Fruit fly (Drosophila melanogaster) whole organism, embryonic: ENCODE data around the gene CG14915.

Experiments used
- Atf6 ChIP-seq: fragments of 200-800 bp; sonication (Bioruptor generic); IDR thresholded peaks from 2 replicates; pipeline ENCODE4 v1.3.6; 2022; ENCODE audit warnings: missing biosample characterization, missing genetic modification characterization
- Awh ChIP-seq: fragments of 200-800 bp; sonication (Bioruptor generic); IDR thresholded peaks from 2 replicates; pipeline ENCODE4, ENCODE4 v1.3.6; 2022; ENCODE audit warnings: missing biosample characterization, missing genetic modification characterization
- Bdp1 ChIP-seq: fragments of 200-800 bp; sonication (Bioruptor generic); optimal IDR thresholded peaks from 3 replicates; lab custom pipeline; 2016; ENCODE audit warnings: missing biosample characterization, missing genetic modification characterization
- CG10274 ChIP-seq: fragments of 200-800 bp; sonication (Bioruptor generic); optimal IDR thresholded peaks from 3 replicates; lab custom pipeline; 2017; ENCODE audit warnings: missing biosample characterization, mild to moderate bottlenecking, missing genetic modification characterization
- CG10321 ChIP-seq: fragments of 200-800 bp; sonication (Bioruptor generic); IDR thresholded peaks from 2 replicates; pipeline ENCODE4 v1.3.6; 2022; ENCODE audit warnings: missing biosample characterization, missing genetic modification characterization
- CG11398 ChIP-seq: fragments of 200-800 bp; sonication (Bioruptor generic); optimal IDR thresholded peaks from 2 replicates; lab custom pipeline; 2016; ENCODE audit warnings: missing biosample characterization, missing genetic modification characterization
- CG11695 ChIP-seq: fragments of 200-800 bp; sonication (Bioruptor generic); IDR thresholded peaks from 3 replicates; pipeline ENCODE4 v1.3.6; 2022; ENCODE audit warnings: missing biosample characterization, missing genetic modification characterization
- CG1233 ChIP-seq: fragments of 200-800 bp; sonication (Bioruptor generic); optimal IDR thresholded peaks from 4 replicates; lab custom pipeline; 2018; ENCODE audit warnings: missing biosample characterization, mild to moderate bottlenecking, missing genetic modification characterization
- CG12942 ChIP-seq: fragments of 200-800 bp; sonication (Bioruptor generic); optimal IDR thresholded peaks from 3 replicates; lab custom pipeline; 2016; ENCODE audit warnings: missing biosample characterization, missing genetic modification characterization
- CG13424 ChIP-seq: fragments of 200-800 bp; sonication (Bioruptor generic); optimal IDR thresholded peaks from 2 replicates; lab custom pipeline; 2019; ENCODE audit warnings: missing biosample characterization, mild to moderate bottlenecking, missing genetic modification characterization, moderate library complexity
- CG14014 ChIP-seq: fragments of 200-800 bp; sonication (Bioruptor generic); IDR thresholded peaks from 2 replicates; pipeline ENCODE4 v1.3.6; 2022; ENCODE audit warnings: missing biosample characterization, missing genetic modification characterization
- CG14667 ChIP-seq: fragments of 200-800 bp; sonication (Bioruptor generic); IDR thresholded peaks from 2 replicates; pipeline ENCODE4 v1.3.6; 2022; ENCODE audit warnings: missing biosample characterization, missing genetic modification characterization
- CG15696 ChIP-seq: fragments of 200-800 bp; sonication (Bioruptor generic); optimal IDR thresholded peaks from 2 replicates; lab custom pipeline; 2019; ENCODE audit warnings: missing biosample characterization, mild to moderate bottlenecking, missing genetic modification characterization, moderate library complexity
- CG30403 ChIP-seq: fragments of 200-800 bp; sonication (Bioruptor generic); optimal IDR thresholded peaks from 3 replicates; lab custom pipeline; 2016; ENCODE audit warnings: missing biosample characterization, missing genetic modification characterization
- CG42726 ChIP-seq: fragments of 200-800 bp; sonication (Bioruptor generic); IDR thresholded peaks from 2 replicates; pipeline ENCODE4 v1.3.6; 2022; ENCODE audit warnings: missing biosample characterization, missing genetic modification characterization; ENCODE audit not compliant: partially characterized antibody
- CG4360 ChIP-seq: fragments of 200-800 bp; sonication (Bioruptor generic); IDR thresholded peaks from 2 replicates; pipeline ENCODE4 v1.3.6; 2022; ENCODE audit warnings: missing biosample characterization, missing genetic modification characterization
- CG6175 ChIP-seq: fragments of 200-800 bp; sonication (Bioruptor generic); IDR thresholded peaks from 3 replicates; pipeline ENCODE4 v1.3.6; 2022; ENCODE audit warnings: missing biosample characterization, missing genetic modification characterization
- CG6254 ChIP-seq: fragments of 200-800 bp; sonication (Bioruptor generic); optimal IDR thresholded peaks from 3 replicates; lab custom pipeline; 2017; ENCODE audit warnings: mild to moderate bottlenecking, missing biosample characterization, missing genetic modification reagents, missing genetic modification characterization
- CG7271 ChIP-seq: fragments of 200-800 bp; sonication (Bioruptor generic); optimal IDR thresholded peaks from 2 replicates; lab custom pipeline; 2018; ENCODE audit warnings: missing biosample characterization, mild to moderate bottlenecking, missing genetic modification characterization, moderate library complexity
- CG9215 ChIP-seq: fragments of 200-800 bp; sonication (Bioruptor generic); IDR thresholded peaks from 2 replicates; pipeline ENCODE4 v1.3.6; 2022; ENCODE audit warnings: missing biosample characterization, missing genetic modification characterization
- Camta ChIP-seq: fragments of 200-800 bp; sonication (Bioruptor generic); optimal IDR thresholded peaks from 2 replicates; lab custom pipeline; 2016; ENCODE audit warnings: missing biosample characterization, missing genetic modification characterization
- CoRest ChIP-seq: fragments of 200-800 bp; sonication (Bioruptor generic); optimal IDR thresholded peaks from 3 replicates; lab custom pipeline; 2018; ENCODE audit warnings: missing biosample characterization, mild to moderate bottlenecking, missing genetic modification characterization, moderate library complexity
- Dip2 ChIP-seq: fragments of 200-800 bp; sonication (Bioruptor generic); IDR thresholded peaks from 2 replicates; pipeline ENCODE4 v1.3.6; 2022; ENCODE audit warnings: missing biosample characterization, missing genetic modification characterization
- Dll ChIP-seq: fragments of 200-800 bp; sonication (Bioruptor generic); IDR thresholded peaks from 4 replicates; pipeline ENCODE4 v1.3.6; 2022; ENCODE audit warnings: missing biosample characterization, missing genetic modification characterization; ENCODE audit not compliant: partially characterized antibody
- Ets65A ChIP-seq: fragments of 200-800 bp; sonication (Bioruptor generic); peaks from one replicate; lab custom pipeline; 2016; ENCODE audit warnings: missing biosample characterization, missing genetic modification characterization
- Fer1 ChIP-seq: fragments of 200-800 bp; sonication (Bioruptor generic); optimal IDR thresholded peaks from 2 replicates; lab custom pipeline; 2017; ENCODE audit warnings: missing biosample characterization, mild to moderate bottlenecking, missing genetic modification characterization
- GATAe ChIP-seq: fragments of 200-800 bp; sonication (Bioruptor generic); conservative IDR thresholded peaks from 2 replicates; pipeline ENCODE4 v1.3.6; 2022; ENCODE audit warnings: missing biosample characterization, missing genetic modification characterization
- Mrtf ChIP-seq: fragments of 200-800 bp; sonication (Bioruptor generic); IDR thresholded peaks from 3 replicates; pipeline ENCODE4 v1.3.6; 2022; ENCODE audit warnings: missing biosample characterization, missing genetic modification characterization
- Myb ChIP-seq: fragments of 200-800 bp; sonication (Bioruptor generic); optimal IDR thresholded peaks from 2 replicates; lab custom pipeline; 2016; ENCODE audit warnings: missing biosample characterization, missing genetic modification characterization
- Stat92E ChIP-seq, 3 experiments: fragments of >200 bp in 2 of 3; fragments of 200-800 bp in 1 of 3; sonication (Bioruptor generic) in 1 of 3; optimal IDR thresholded peaks; 2 replicates each; lab custom pipeline; 2017 to 2019; ENCODE audit warnings: missing biosample characterization in 3 of 3, missing genetic modification characterization in 3 of 3, mild to moderate bottlenecking in 1 of 3, moderate library complexity in 1 of 3
- TFAM ChIP-seq: fragments of 200-800 bp; sonication (Bioruptor generic); optimal IDR thresholded peaks from 2 replicates; lab custom pipeline; 2017; ENCODE audit warnings: missing biosample characterization, missing genetic modification characterization, inconsistent platforms
- Trl ChIP-seq, 3 experiments: fragments of >200 bp in 2 of 3; fragments of 200-800 bp in 1 of 3; sonication (Bioruptor generic) in 1 of 3; optimal IDR thresholded peaks; 2 replicates in 1 of 3; 3 replicates in 2 of 3; lab custom pipeline; 2016 to 2017; ENCODE audit warnings: missing biosample characterization in 1 of 3, missing genetic modification characterization in 1 of 3
- abd-A ChIP-seq: fragments of 200-800 bp; sonication (Bioruptor generic); optimal IDR thresholded peaks from 3 replicates; lab custom pipeline; 2019; ENCODE audit warnings: missing biosample characterization, mild to moderate bottlenecking, missing genetic modification characterization, moderate library complexity
- bsh ChIP-seq, 2 experiments: fragments of 200-800 bp; sonication (Bioruptor generic); optimal IDR thresholded peaks; 2 replicates each; lab custom pipeline; 2017 to 2018; ENCODE audit warnings: mild to moderate bottlenecking in 2 of 2, missing biosample characterization in 2 of 2, missing genetic modification characterization in 2 of 2, moderate library complexity in 1 of 2
- chinmo ChIP-seq: fragments of 200-800 bp; sonication (Bioruptor generic); IDR thresholded peaks from 4 replicates; pipeline ENCODE4 v1.3.6; 2022; ENCODE audit warnings: missing biosample characterization, missing genetic modification characterization; ENCODE audit not compliant: partially characterized antibody
- ci ChIP-seq: fragments of 200-800 bp; sonication (Bioruptor generic); IDR thresholded peaks from 3 replicates; pipeline ENCODE4 v1.3.6; 2022; ENCODE audit warnings: missing biosample characterization, missing genetic modification characterization
- da ChIP-seq: fragments of 200-800 bp; sonication (Bioruptor generic); optimal IDR thresholded peaks from 2 replicates; lab custom pipeline; 2016; ENCODE audit warnings: missing biosample characterization, missing genetic modification characterization
- disco-r ChIP-seq: fragments of 200-800 bp; sonication (Bioruptor generic); optimal IDR thresholded peaks from 2 replicates; lab custom pipeline; 2016; ENCODE audit warnings: missing biosample characterization, missing genetic modification characterization
- dmrt11E ChIP-seq: fragments of 200-800 bp; sonication (Bioruptor generic); optimal IDR thresholded peaks from 3 replicates; lab custom pipeline; 2018; ENCODE audit warnings: missing biosample characterization, mild to moderate bottlenecking, missing genetic modification characterization, moderate library complexity
- fd64A ChIP-seq: fragments of 200-800 bp; sonication (Bioruptor generic); optimal IDR thresholded peaks from 3 replicates; lab custom pipeline; 2018; ENCODE audit warnings: missing biosample characterization, mild to moderate bottlenecking, missing genetic modification characterization
- grau ChIP-seq: fragments of 200-800 bp; optimal IDR thresholded peaks from 3 replicates; lab custom pipeline; 2019; ENCODE audit warnings: missing biosample characterization, mild to moderate bottlenecking, missing genetic modification characterization, moderate library complexity
- gsb-n ChIP-seq: fragments of 200-800 bp; sonication (Bioruptor generic); optimal IDR thresholded peaks from 3 replicates; lab custom pipeline; 2018; ENCODE audit warnings: missing biosample characterization, mild to moderate bottlenecking, missing genetic modification characterization
- h ChIP-seq: fragments of >200 bp; optimal IDR thresholded peaks from 2 replicates; lab custom pipeline; 2017
- hth ChIP-seq: fragments of >200 bp; optimal IDR thresholded peaks from 2 replicates; lab custom pipeline; 2017; ENCODE audit warnings: inconsistent platforms
- inv ChIP-seq: fragments of 200-800 bp; sonication (Bioruptor generic); IDR thresholded peaks from 2 replicates; pipeline ENCODE4 v1.3.6; 2022; ENCODE audit warnings: missing biosample characterization, missing genetic modification characterization; ENCODE audit not compliant: partially characterized antibody
- klu ChIP-seq: fragments of 200-800 bp; sonication (Bioruptor generic); IDR thresholded peaks from 2 replicates; pipeline ENCODE4 v1.3.6; 2022; ENCODE audit warnings: missing biosample characterization, missing genetic modification characterization
- mirr ChIP-seq: fragments of 200-800 bp; sonication (Bioruptor generic); optimal IDR thresholded peaks from 3 replicates; lab custom pipeline; 2018; ENCODE audit warnings: missing biosample characterization, mild to moderate bottlenecking, missing genetic modification characterization
- onecut ChIP-seq: fragments of 200-800 bp; sonication (Bioruptor generic); IDR thresholded peaks from 2 replicates; pipeline ENCODE4 v1.3.6; 2022; ENCODE audit warnings: missing biosample characterization, missing genetic modification characterization
- ttk ChIP-seq: fragments of 200-800 bp; sonication (Bioruptor generic); IDR thresholded peaks from 2 replicates; pipeline ENCODE4 v2.1.2; 2022; ENCODE audit warnings: missing biosample characterization, missing genetic modification characterization
- zen2 ChIP-seq: fragments of 200-800 bp; sonication (Bioruptor generic); IDR thresholded peaks from 3 replicates; pipeline ENCODE4 v1.3.6; 2022; ENCODE audit warnings: missing biosample characterization, missing genetic modification characterization; ENCODE audit not compliant: partially characterized antibody

CG14915 gene

dm6 chr2L:11065932-11066823, 4.6 kb upstream of the CG14915 start (continued):
- TF ChIP-seq chinmo (GFP tag; lab: Robert Waterston, UW) = no peak
- TF ChIP-seq Bdp1 (GFP tag; lab: Kevin White, UChicago) = no peak
- no peak for TF ChIP-seq CG11398 (GFP tag; lab: Kevin White, UChicago)
- no peak for TF ChIP-seq CG42726 (GFP tag; lab: Robert Waterston, UW)
- TF ChIP-seq h (lab: Kevin White, UChicago) = no peak
- TF ChIP-seq CG14667 (GFP tag; lab: Robert Waterston, UW) = no peak
- no peak for TF ChIP-seq Trl (optimal IDR thresholded peaks at IDR 0.05; lab: Kevin White, UChicago)
- no peak for TF ChIP-seq Trl (GFP tag; optimal IDR thresholded peaks at IDR 0.05; lab: Kevin White, UChicago)
- peak in 1 of 2 experiments; percentile 18 for TF ChIP-seq bsh (GFP tag; optimal IDR thresholded peaks at IDR 0.05; lab: Kevin White, UChicago)
- TF ChIP-seq grau (tag; lab: Kevin White, UChicago) = peak; percentile 84
- TF ChIP-seq CG15696 = no peak
- no peak for TF ChIP-seq CG10321 (GFP tag; lab: Robert Waterston, UW)
- no peak for TF ChIP-seq Stat92E (GFP tag; optimal IDR thresholded peaks at IDR 0.05; lab: Kevin White, UChicago)
- no peak for TF ChIP-seq mirr (GFP tag; lab: Kevin White, UChicago)
- no peak for TF ChIP-seq GATAe
- TF ChIP-seq CG12942 (GFP tag; lab: Kevin White, UChicago) = no peak
- TF ChIP-seq Ets65A (GFP tag; lab: Kevin White, UChicago) = no peak
- TF ChIP-seq Fer1 (GFP tag; lab: Kevin White, UChicago) = no peak
- no peak for TF ChIP-seq CG9215 (GFP tag; lab: Robert Waterston, UW)
- TF ChIP-seq CG6254 (GFP tag; lab: Kevin White, UChicago) = no peak
- no peak for TF ChIP-seq CG4360 (GFP tag; lab: Robert Waterston, UW)
- TF ChIP-seq klu (GFP tag; lab: Robert Waterston, UW) = no peak
- no peak for TF ChIP-seq Dip2 (GFP tag; lab: Robert Waterston, UW)
- TF ChIP-seq CG1233 (GFP tag; lab: Kevin White, UChicago) = no peak
- TF ChIP-seq CG6175 (GFP tag; lab: Robert Waterston, UW) = no peak
- no peak for TF ChIP-seq abd-A (tag; lab: Kevin White, UChicago)
- TF ChIP-seq Awh = 0 out of 2 replicates have a peak, but pooled peaks have one; percentile 15
- TF ChIP-seq CG11695 (GFP tag; lab: Robert Waterston, UW) = no peak
- no peak for TF ChIP-seq gsb-n (tag; lab: Kevin White, UChicago)
- TF ChIP-seq Mrtf (GFP tag; lab: Robert Waterston, UW) = no peak
- TF ChIP-seq ttk = no peak
- TF ChIP-seq Myb (GFP tag; lab: Kevin White, UChicago) = peak; percentile 17
- TF ChIP-seq dmrt11E = no peak
- no peak for TF ChIP-seq da (GFP tag; lab: Kevin White, UChicago)
- no peak for TF ChIP-seq zen2 (GFP tag; lab: Robert Waterston, UW)
- TF ChIP-seq CG10274 = no peak
- TF ChIP-seq CoRest = peak; percentile 7
- TF ChIP-seq CG14014 (GFP tag; lab: Robert Waterston, UW) = no peak
- TF ChIP-seq ci (GFP tag; lab: Robert Waterston, UW) = no peak
- no peak for TF ChIP-seq Dll (GFP tag; lab: Robert Waterston, UW)
- no peak for TF ChIP-seq fd64A (GFP tag; lab: Kevin White, UChicago)
- TF ChIP-seq TFAM = no peak
- TF ChIP-seq onecut = no peak
- no peak for TF ChIP-seq Camta (GFP tag; lab: Kevin White, UChicago)
- TF ChIP-seq disco-r (GFP tag; lab: Kevin White, UChicago) = no peak
- no peak for TF ChIP-seq Atf6
- TF ChIP-seq CG30403 = no peak
- TF ChIP-seq CG7271 (tag; lab: Kevin White, UChicago) = no peak
- TF ChIP-seq hth = no peak
- no peak for TF ChIP-seq inv (GFP tag; lab: Robert Waterston, UW)
- peak; percentile 15 for TF ChIP-seq CG13424 (tag; lab: Kevin White, UChicago)
